Worm (Caenorhabditis elegans) whole organism, L4/young adult: ENCODE data around the gene C16C8.18.

Source experiments
- W03F9.2 ChIP-seq: fragments of 150-350 bp; optimal IDR thresholded peaks from 2 replicates; lab custom pipeline; 2014; ENCODE audit warnings: missing biosample characterization, missing genetic modification characterization
- dao-5 ChIP-seq: sonication (generic microtip); optimal IDR thresholded peaks from 2 replicates; lab custom pipeline; 2016; ENCODE audit warnings: missing genotype, missing genetic modification characterization, moderate library complexity, missing compliant biosample characterization
- him-1 ChIP-seq: sonication (generic microtip); optimal IDR thresholded peaks from 2 replicates; lab custom pipeline; 2016; ENCODE audit warnings: missing genotype, missing genetic modification reagents, missing genetic modification characterization, missing compliant biosample characterization

Gene C16C8.18

ce11 chrII:3434893-3435503 lies 5.5 kb downstream of the C16C8.18 start:
- TF ChIP-seq dao-5 (tag; lab: Kevin White, UChicago) (no peak), him-1 (tag; lab: Kevin White, UChicago) (no peak), W03F9.2 (tag; lab: Kevin White, UChicago) (no peak)

- TF ChIP-seq dao-5 (tag; lab: Kevin White, UChicago) (no peak), him-1 (tag; lab: Kevin White, UChicago) (no peak), W03F9.2 (tag; lab: Kevin White, UChicago) (no peak)
Measured at ce11 chrII:3436412-3436811, 6.9 kb downstream of the C16C8.18 start, which contains the start of gene skpo-2. Gene skpo-2 (minus strand): TSS chrII:3436512.

DNA sequence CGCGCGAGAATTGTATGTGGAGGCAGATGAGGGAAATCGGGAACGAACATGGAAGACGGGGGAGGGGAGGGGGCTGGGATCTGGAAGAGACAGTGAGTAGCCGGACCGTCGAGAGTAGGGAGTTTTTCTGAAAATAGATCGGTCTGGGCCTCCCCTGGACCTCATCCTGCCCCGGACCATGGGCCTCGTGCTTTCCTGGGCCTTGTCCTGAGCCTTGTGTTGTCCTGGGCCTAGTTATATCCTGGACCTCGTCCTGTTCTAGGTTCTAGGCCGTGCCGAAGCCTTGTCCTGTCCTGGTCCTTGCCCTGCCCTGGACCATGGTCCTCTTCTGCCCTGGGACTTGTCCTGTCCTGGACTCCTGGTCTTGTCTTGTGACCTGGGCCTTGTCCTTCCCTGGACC lies 7.9 kb downstream of the C16C8.18 start:
- no peak for TF ChIP-seq W03F9.2 (tag; lab: Kevin White, UChicago)

DNA sequence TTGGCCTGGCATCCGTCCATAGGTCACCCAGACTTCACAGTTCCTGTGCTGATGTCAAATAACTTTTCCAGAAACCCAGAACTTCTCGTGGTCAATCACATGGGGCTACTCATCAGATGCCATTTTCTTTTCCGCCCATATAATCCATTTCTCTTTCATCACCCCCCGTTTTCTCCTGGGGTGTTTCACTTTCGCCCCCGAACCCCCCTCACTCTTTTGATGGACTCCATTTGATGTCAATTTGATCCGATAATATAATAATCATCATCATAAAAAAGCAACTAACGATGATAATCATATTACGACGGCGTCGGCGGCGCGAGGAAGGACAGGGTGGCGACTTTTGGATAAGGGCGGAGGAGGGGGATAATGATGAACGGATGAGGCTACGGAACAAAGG lies 8.8 kb downstream of the C16C8.18 start:
- TF ChIP-seq him-1 (tag; lab: Kevin White, UChicago) = no peak
- no peak for TF ChIP-seq dao-5 (tag; lab: Kevin White, UChicago)
- TF ChIP-seq W03F9.2 (tag; lab: Kevin White, UChicago) = no peak

- TF ChIP-seq him-1 (tag; lab: Kevin White, UChicago) (no peak), dao-5 (tag; lab: Kevin White, UChicago) (peak; percentile 73)
Measured at ce11 chrII:3439244-3439698, 9.8 kb downstream of the C16C8.18 start.

- no peak for TF ChIP-seq dao-5 (tag; lab: Kevin White, UChicago)
- no peak for TF ChIP-seq W03F9.2 (tag; lab: Kevin White, UChicago)
- TF ChIP-seq him-1 (tag; lab: Kevin White, UChicago) = no peak
Measured at ce11 chrII:3439842-3440640, 10.5 kb downstream of the C16C8.18 start.

DNA sequence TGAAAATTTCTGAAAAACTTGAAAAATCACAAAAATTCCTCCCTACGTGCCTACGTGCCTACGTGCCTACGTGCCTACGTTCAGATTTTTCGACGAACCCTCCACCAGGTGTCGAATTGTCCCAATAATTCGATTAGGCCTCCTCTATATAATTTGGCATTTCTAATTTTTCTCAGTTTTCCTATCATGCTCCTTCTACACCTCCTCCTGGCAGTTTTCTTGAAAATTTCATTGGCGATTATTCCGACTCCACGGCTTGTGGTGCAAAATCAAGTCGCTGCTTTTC lies 11.1 kb downstream of the C16C8.18 start, which contains the start of gene C16C8.17:
Gene C16C8.17, plus strand, starts transcription at position 187 of the 286 bp plus-strand sequence.
- no peak for TF ChIP-seq dao-5 (tag; lab: Kevin White, UChicago)
- no peak for TF ChIP-seq him-1 (tag; lab: Kevin White, UChicago)
- no peak for TF ChIP-seq W03F9.2 (tag; lab: Kevin White, UChicago)

- TF ChIP-seq dao-5 (tag; lab: Kevin White, UChicago) = no peak
- no peak for TF ChIP-seq him-1 (tag; lab: Kevin White, UChicago)
- no peak for TF ChIP-seq W03F9.2 (tag; lab: Kevin White, UChicago)
Measured at ce11 chrII:3441377-3441776, 11.9 kb downstream of the C16C8.18 start, which contains the start of gene C16C8.27. Gene C16C8.27 (plus strand): TSS chrII:3441677.

DNA sequence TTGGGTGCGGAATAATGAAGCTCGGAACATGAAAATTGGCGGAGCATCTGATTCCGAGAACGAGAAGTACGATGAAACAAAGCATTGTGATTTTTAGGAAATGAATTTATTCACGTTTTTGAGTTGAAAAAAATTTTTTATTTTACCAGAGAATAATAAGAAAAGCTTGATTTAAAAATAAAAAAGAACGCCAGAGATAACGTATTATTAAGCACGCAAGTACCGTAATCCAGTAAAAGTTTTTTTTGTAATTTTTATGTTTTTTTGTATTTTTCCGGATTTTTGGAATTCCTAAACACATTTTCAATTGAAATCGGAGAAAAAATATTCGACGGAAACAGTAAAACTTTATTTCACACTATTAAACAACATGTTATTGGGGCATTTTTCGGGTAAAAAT lies 13.7 kb downstream of the C16C8.18 start, which contains the start of gene C16C8.22:
Gene C16C8.22, minus strand, starts transcription at position 101 of the 400 bp plus-strand sequence.
- no peak for TF ChIP-seq dao-5 (tag; lab: Kevin White, UChicago)
- TF ChIP-seq W03F9.2 (tag; lab: Kevin White, UChicago) = no peak

DNA sequence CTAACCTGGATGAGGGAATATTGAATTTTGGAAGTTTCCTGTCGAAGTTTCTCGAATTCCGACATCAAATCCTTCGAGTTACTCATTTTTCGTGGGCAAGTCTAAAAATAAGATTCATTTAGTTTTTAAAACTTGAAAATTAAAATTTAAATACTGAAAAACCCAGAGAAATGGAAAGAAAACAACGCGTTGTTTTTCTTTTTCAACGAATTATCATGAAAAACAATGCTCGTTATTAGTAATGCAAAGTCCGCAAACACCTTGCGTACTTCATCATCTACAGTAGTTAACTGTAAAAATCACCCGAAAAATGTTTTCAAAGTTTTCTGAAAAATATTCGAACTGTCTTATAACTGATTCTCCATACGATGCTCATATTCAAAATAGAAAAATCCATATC lies 14.8 kb downstream of the C16C8.18 start, which contains the start of gene C16C8.4:
Gene C16C8.4, minus strand, starts transcription at position 101 of the 400 bp plus-strand sequence.
- TF ChIP-seq him-1 (tag; lab: Kevin White, UChicago) = no peak
- TF ChIP-seq dao-5 (tag; lab: Kevin White, UChicago) = no peak
- no peak for TF ChIP-seq W03F9.2 (tag; lab: Kevin White, UChicago)

DNA sequence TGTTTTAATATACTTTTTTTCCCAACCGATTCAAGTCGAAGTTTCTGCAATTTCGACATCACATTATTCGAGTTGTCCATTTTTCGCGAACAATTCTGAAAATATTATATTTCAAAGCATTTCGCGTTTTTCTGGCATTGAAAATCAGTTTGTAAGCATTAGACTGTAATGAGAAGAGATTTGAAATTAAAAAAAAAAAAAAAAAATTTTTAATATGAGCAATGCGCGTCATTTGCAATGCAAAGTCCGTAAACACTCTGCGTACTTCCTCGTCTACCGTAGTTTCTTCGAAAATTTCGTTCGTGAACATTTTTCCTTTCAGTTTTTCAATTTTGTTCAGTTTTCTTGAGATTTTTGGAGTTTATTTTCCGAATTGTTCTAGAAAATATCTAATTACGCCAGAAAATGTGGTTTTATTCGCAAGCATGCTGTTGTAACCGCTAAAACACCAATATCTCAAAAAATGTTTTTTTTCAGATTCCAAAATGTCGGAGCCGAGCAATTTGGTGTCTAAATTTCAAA lies 15.8 kb downstream of the C16C8.18 start, which contains the start of the genes C16C8.5 and C16C8.16:
Gene C16C8.5, minus strand, starts transcription at position 101 of the 522 bp plus-strand sequence.
Gene C16C8.16, plus strand, starts transcription at position 472 of the 522 bp plus-strand sequence.
- TF ChIP-seq him-1 (tag; lab: Kevin White, UChicago) = no peak
- TF ChIP-seq W03F9.2 (tag; lab: Kevin White, UChicago) = no peak
- TF ChIP-seq dao-5 (tag; lab: Kevin White, UChicago) = no peak

- TF ChIP-seq W03F9.2 (tag; lab: Kevin White, UChicago) (no peak), dao-5 (tag; lab: Kevin White, UChicago) (no peak), him-1 (tag; lab: Kevin White, UChicago) (no peak)
Measured at ce11 chrII:3446647-3447046, 17.1 kb downstream of the C16C8.18 start, which contains the start of the genes C16C8.20 and gldi-6. Gene C16C8.20 (plus strand): TSS chrII:3446947. Gene gldi-6 (plus strand): TSS chrII:3446947.

DNA sequence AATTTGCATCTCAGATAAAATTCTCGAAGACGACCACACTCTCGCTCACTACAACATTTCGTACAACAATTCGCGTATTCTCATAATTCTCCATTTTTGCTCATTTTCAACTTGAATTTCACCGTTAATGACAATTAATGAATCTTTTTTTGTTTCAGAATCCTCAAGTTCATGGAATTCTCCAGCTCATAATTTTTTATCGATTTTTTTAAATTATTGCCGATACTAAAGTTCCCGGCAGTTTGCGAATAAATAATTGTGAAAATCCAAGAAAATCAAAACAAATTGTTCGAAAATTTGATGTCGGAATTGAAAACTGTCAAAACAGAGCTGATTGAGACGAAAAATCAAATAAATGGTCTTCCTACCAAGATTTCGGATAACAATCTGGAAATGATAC lies 18.4 kb downstream of the C16C8.18 start, which contains the start of gene C16C8.21:
Gene C16C8.21, plus strand, starts transcription at position 301 of the 400 bp plus-strand sequence.
- no peak for TF ChIP-seq dao-5 (tag; lab: Kevin White, UChicago)
- no peak for TF ChIP-seq W03F9.2 (tag; lab: Kevin White, UChicago)
- TF ChIP-seq him-1 (tag; lab: Kevin White, UChicago) = no peak
